Worm (Caenorhabditis elegans) whole organism, L3 larva: ENCODE data around the gene srw-115.

ENCODE experiments used
- nhr-67 ChIP-seq: fragments of 150-350 bp; optimal IDR thresholded peaks from 2 replicates; lab custom pipeline; 2014; ENCODE audit warnings: missing biosample characterization, missing genetic modification characterization
- pqm-1 ChIP-seq: fragments of 150-350 bp; optimal IDR thresholded peaks from 2 replicates; lab custom pipeline; 2017; ENCODE audit warnings: missing biosample characterization, missing genetic modification characterization, inconsistent platforms
- zag-1 ChIP-seq: fragments of 150-350 bp; optimal IDR thresholded peaks from 2 replicates; lab custom pipeline; 2014; ENCODE audit warnings: missing biosample characterization, missing genetic modification characterization

ce11 chrV:3024274-3024673 is 30.6 kb upstream of the srw-115 start, which contains the start of gene asp-8:
- no peak for TF ChIP-seq zag-1 (tag; lab: Kevin White, UChicago)
- no peak for TF ChIP-seq nhr-67 (tag; lab: Kevin White, UChicago)
- TF ChIP-seq pqm-1 (tag; lab: Kevin White, UChicago) = no peak
